Fruit fly (Drosophila melanogaster): Measurements from ENCODE around the gene Takl2.

DNA sequence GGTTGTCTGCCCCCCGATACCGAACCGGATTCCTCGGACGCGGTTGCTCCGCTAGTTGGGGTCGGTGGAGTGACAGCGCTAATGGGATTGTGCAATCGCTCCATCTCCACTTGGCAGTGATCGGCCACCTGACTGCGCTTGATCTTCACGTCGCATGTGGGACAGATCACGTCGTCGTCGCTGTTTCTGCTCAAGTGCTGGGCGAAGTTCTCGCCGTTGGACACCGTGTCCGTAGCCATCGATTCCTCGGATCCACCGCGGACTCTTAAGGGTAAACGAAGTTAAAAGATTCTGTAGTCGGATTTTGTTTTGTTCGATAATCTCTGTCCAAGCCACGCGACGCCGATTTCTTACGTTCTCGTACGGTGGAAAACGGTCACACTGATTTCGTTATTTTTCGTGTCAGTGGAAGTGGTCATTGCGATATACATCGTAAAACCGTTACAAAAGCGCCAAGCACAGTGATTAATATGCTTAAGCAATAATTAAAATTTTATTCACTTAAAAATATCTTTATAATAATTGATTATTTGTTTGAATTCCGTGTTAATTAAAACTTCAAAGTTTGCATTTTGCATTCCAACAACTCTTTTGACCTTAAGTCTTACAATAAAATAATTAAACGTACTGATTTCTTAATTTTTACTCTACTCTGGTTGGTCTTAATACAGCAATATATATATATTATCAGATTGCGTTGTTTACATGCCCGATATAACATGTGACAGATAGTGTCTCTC, 7.5 kb downstream of the Takl2 start, which contains the start of gene RNF220:
- TF ChIP-seq CTCF (optimal IDR thresholded peaks at IDR 0.05): peak; percentile 2 to 34
- no peak for TF ChIP-seq CG8478 (optimal IDR thresholded peaks at IDR 0.05)
